Fruit fly (Drosophila melanogaster) whole organism, pupa: ENCODE measurements around the gene CG3309.

Experiments used
- CG12605 ChIP-seq: fragments of 200-800 bp; sonication (Bioruptor generic); IDR thresholded peaks from 2 replicates; pipeline ENCODE4 v1.3.6; 2022; ENCODE audit warnings: missing biosample characterization, missing genetic modification characterization
- CG15710 ChIP-seq: fragments of 200-800 bp; sonication (Bioruptor generic); optimal IDR thresholded peaks from 2 replicates; lab custom pipeline; 2018; ENCODE audit warnings: missing biosample characterization, mild to moderate bottlenecking, missing genetic modification characterization, moderate library complexity
- CG32121 ChIP-seq: fragments of 200-800 bp; sonication (Bioruptor generic); IDR thresholded peaks from 2 replicates; pipeline ENCODE4 v1.3.6; 2022; ENCODE audit warnings: missing biosample characterization, missing genetic modification characterization
- D1 ChIP-seq: fragments of 200-800 bp; sonication (Bioruptor generic); optimal IDR thresholded peaks from 2 replicates; lab custom pipeline; 2018; ENCODE audit warnings: missing biosample characterization, mild to moderate bottlenecking, missing genetic modification characterization, moderate library complexity

DNA sequence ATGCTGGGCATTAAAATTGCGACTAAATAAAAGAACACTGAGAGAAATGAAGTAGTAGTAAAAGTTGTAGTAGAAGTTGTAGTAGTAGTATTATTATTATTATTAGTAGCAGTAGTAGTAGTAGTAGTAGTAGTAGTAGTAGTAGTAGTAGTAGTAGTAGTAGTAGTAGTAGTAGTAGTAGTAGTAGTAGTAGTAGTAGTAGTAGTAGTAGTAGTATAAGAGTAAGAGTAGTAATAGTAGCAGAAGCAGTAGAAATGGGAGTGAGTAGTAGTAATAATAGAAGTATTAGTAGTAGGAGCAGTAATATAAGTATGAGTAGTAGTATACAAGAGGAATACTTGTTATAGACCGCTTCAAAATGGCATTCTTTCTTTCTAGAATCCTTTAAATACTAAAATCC lies 29.2 kb downstream of the CG3309 start:
- TF ChIP-seq D1 (tag; lab: Kevin White, UChicago) (no peak), CG15710 (tag; lab: Kevin White, UChicago) (no peak), CG32121 (no peak), CG12605 (no peak)
